Fruit fly (Drosophila melanogaster) Kc167 (cell line): ENCODE results near the gene aqz.

Experiments used
- Myc ChIP-seq: fragments of >200 bp; optimal IDR thresholded peaks from 2 replicates; lab custom pipeline; 2017; ENCODE audit warnings: missing external identifiers
- Sin3A ChIP-seq: fragments of >200 bp; optimal IDR thresholded peaks from 2 replicates; lab custom pipeline; 2018; ENCODE audit warnings: missing external identifiers
- insv ChIP-seq: fragments of >200 bp; optimal IDR thresholded peaks from 3 replicates; lab custom pipeline; 2018; ENCODE audit warnings: missing external identifiers
- psq ChIP-seq: fragments of >200 bp; optimal IDR thresholded peaks from 2 replicates; lab custom pipeline; 2017; ENCODE audit warnings: missing external identifiers
- ttk ChIP-seq: sonication (Bioruptor generic); optimal IDR thresholded peaks from 2 replicates; lab custom pipeline; 2017; ENCODE audit warnings: missing external identifiers

- TF ChIP-seq psq (lab: Kevin White, UChicago) (no peak), Myc (lab: Kevin White, UChicago) (no peak), Sin3A (lab: Kevin White, UChicago) (no peak), insv (lab: Kevin White, UChicago) (no peak), ttk (lab: Kevin White, UChicago) (no peak)
These were observed 29.1 kb upstream of the aqz start for dm6 chr3R:8849373-8850228.
